Worm (Caenorhabditis elegans): Measurements from ENCODE around the gene nhr-11.

nhr-11 gene

DNA sequence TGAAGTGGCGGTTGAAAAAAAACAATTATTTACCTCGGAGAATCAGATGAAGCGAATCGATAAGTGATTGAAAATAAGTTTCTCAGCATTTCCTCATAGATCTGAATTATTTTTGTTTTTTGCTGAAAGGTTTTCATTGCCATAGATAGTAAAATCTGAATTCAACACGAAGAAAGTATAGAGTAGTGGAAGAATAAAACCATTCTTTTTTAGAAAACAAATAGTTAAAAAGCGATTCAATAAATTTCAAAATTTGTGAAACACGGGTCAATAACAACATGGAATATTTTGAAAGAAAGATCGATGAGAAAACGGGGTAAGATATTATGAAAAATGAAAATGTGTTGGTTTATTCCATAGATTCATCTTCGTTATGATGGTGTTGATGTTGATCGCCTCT is 24.6 kb downstream of the nhr-11 start, which contains the start of gene mrpl-42:
mrpl-42 (minus strand) TSS at position 101 of the 400 bp plus-strand sequence.
- no peak for TF ChIP-seq zag-1 (tag; optimal IDR thresholded peaks at IDR 0.05)
- no peak for TF ChIP-seq nhr-237 (tag; optimal IDR thresholded peaks at IDR 0.05)
- no peak for TF ChIP-seq nhr-23 (tag; optimal IDR thresholded peaks at IDR 0.05)
- TF ChIP-seq mab-5 (tag; optimal IDR thresholded peaks at IDR 0.05), result no peak
- TF ChIP-seq Y55F3AM.14 (GFP tag; optimal IDR thresholded peaks at IDR 0.05), result no peak
- no peak for TF ChIP-seq unc-39 (tag; optimal IDR thresholded peaks at IDR 0.05)
- no peak for TF ChIP-seq blmp-1 (tag; optimal IDR thresholded peaks at IDR 0.05; ENCODE audit: insufficient read depth)
- TF ChIP-seq dmd-4 (tag; optimal IDR thresholded peaks at IDR 0.05), result no peak
- no peak for TF ChIP-seq crh-2 (tag; optimal IDR thresholded peaks at IDR 0.05)
- TF ChIP-seq elt-3 (tag; optimal IDR thresholded peaks at IDR 0.05), result no peak

DNA sequence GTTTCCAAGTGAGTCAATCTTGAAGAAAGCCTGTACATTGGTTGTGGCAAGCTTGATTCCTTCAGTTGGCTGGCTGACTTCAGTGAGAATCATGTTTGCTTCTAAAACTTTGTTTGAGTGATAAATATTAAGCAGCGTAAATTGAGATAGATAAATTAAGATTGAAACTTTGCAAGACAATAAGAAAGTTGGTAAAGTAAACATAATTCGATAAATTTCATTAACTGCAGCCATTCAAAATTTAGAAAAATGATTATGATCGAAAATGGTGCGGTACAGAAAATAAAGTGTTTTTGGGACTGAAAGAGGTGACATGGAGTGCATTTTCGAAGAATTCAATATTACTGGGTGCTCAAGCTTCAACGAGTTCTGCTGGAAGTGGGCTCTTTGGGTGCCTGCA is 25.8 kb downstream of the nhr-11 start, which contains the start of gene icln-1:
icln-1 (minus strand) TSS at position 101 of the 400 bp plus-strand sequence.
- TF ChIP-seq unc-55 (GFP tag; optimal IDR thresholded peaks at IDR 0.05), result no peak
- TF ChIP-seq dmd-4 (tag; optimal IDR thresholded peaks at IDR 0.05), result no peak

DNA sequence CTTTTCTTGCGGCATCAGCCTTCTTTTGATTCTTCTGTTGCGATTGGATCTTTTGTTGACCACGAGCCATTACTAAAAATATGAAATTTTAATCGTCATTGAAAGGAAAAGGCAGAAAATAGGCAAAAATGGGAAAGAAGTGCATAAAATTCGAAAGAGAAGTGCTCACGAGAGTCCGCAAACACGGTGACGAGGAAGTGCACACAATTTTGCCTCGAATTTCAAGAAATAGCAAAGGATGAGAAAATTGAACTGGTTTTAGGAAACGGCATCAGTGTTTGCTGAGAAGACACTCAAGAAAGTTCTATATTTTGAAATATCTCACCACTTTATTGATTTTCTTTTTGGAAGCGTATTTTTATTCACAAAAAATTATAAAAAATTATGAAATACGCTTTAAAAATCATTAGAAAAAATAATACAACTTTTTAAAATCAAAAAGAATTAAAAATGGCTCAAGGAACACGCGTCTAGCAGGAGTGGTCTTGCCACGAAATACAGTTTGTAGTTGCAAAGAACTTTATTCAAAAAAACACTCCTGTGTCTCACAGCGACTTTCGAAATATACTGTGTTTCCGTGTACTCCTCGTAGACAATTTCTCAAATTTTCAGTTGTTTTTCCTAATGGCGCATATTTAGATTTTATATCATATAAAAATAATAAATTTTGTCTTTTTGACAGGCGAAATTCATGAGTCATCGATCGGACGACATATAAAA is 26.5 kb downstream of the nhr-11 start, which contains the start of the genes znf-706 and cpna-3:
znf-706 (minus strand) TSS at position 72 of the 720 bp plus-strand sequence.
cpna-3 (plus strand) TSS at position 683 of the 720 bp plus-strand sequence.
- TF ChIP-seq elt-1 (tag; optimal IDR thresholded peaks at IDR 0.05) (no peak), ceh-16 (tag; optimal IDR thresholded peaks at IDR 0.05) (no peak), sma-9 (GFP tag; optimal IDR thresholded peaks at IDR 0.05) (no peak), sma-9 (tag; optimal IDR thresholded peaks at IDR 0.05) (no peak), nhr-11 (tag; optimal IDR thresholded peaks at IDR 0.05) (no peak), mbf-1 (tag; optimal IDR thresholded peaks at IDR 0.05) (no peak), ztf-11 (tag; optimal IDR thresholded peaks at IDR 0.05) (no peak), mdl-1 (tag; optimal IDR thresholded peaks at IDR 0.05) (no peak), lin-11 (tag; optimal IDR thresholded peaks at IDR 0.05) (no peak), dmd-4 (tag; optimal IDR thresholded peaks at IDR 0.05) (no peak), snpc-4 (tag; optimal IDR thresholded peaks at IDR 0.05) (no peak), nhr-77 (tag; optimal IDR thresholded peaks at IDR 0.05) (no peak), unc-55 (GFP tag; optimal IDR thresholded peaks at IDR 0.05) (peak; percentile 62), nhr-12 (tag; optimal IDR thresholded peaks at IDR 0.05) (no peak), gmeb-1 (tag; optimal IDR thresholded peaks at IDR 0.05) (peak; percentile 40), egl-27 (tag; optimal IDR thresholded peaks at IDR 0.05) (no peak), nhr-129 (tag; optimal IDR thresholded peaks at IDR 0.05) (peak; percentile 46), mab-5 (tag; optimal IDR thresholded peaks at IDR 0.05) (no peak), F13H6.1 (tag; optimal IDR thresholded peaks at IDR 0.05) (no peak), zag-1 (tag; optimal IDR thresholded peaks at IDR 0.05) (no peak), nhr-6 (tag; optimal IDR thresholded peaks at IDR 0.05) (no peak), fos-1 (tag; optimal IDR thresholded peaks at IDR 0.05) (no peak), unc-62 (GFP tag; optimal IDR thresholded peaks at IDR 0.05) (no peak), lsy-2 (tag; optimal IDR thresholded peaks at IDR 0.05) (peak in 1 of 2 experiments; percentile 51), C34F6.9 (tag; optimal IDR thresholded peaks at IDR 0.05) (peak; percentile 55), peb-1 (tag; optimal IDR thresholded peaks at IDR 0.05) (no peak), Y55F3AM.14 (GFP tag; optimal IDR thresholded peaks at IDR 0.05) (no peak), sma-3 (GFP tag; optimal IDR thresholded peaks at IDR 0.05) (no peak)

DNA sequence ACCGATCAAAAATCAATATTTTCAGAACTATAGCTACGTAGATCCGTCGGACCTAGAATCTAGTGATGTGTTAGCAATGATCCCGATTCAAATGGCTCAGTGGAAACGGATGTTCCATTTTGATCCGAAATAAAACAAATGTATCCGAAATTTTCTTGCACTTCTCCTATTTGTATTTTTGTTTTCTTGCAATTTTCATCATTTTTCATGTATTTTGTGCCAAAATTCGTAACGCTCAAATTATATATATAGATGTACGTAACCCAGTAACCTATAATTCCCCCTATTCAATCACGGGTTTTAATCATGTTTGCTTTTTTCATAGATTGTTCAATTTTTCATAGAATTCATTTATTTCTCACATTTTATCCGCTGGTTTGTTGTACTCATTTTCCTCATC is 29.1 kb downstream of the nhr-11 start, which contains the start of gene gldi-10:
gldi-10 (plus strand) TSS at position 301 of the 400 bp plus-strand sequence.
- no peak for TF ChIP-seq nhr-25 (tag; optimal IDR thresholded peaks at IDR 0.05)
- TF ChIP-seq ceh-82 (tag; optimal IDR thresholded peaks at IDR 0.05), result no peak
- no peak for TF ChIP-seq alr-1 (tag; optimal IDR thresholded peaks at IDR 0.05)
- no peak for TF ChIP-seq nhr-77 (tag; optimal IDR thresholded peaks at IDR 0.05)
- TF ChIP-seq R02D3.7 (tag; optimal IDR thresholded peaks at IDR 0.05), result no peak
- TF ChIP-seq aly-2 (tag; optimal IDR thresholded peaks at IDR 0.05), result no peak
- TF ChIP-seq nhr-237 (tag; optimal IDR thresholded peaks at IDR 0.05), result no peak
- TF ChIP-seq lin-11 (tag; optimal IDR thresholded peaks at IDR 0.05), result no peak
- no peak for TF ChIP-seq ztf-1 (GFP tag; conservative IDR thresholded peaks at IDR 0.05)
- TF ChIP-seq lsy-2 (tag; optimal IDR thresholded peaks at IDR 0.05), result no peak
- TF ChIP-seq peb-1 (tag; optimal IDR thresholded peaks at IDR 0.05), result no peak
- no peak for TF ChIP-seq ztf-11 (tag; optimal IDR thresholded peaks at IDR 0.05)
- TF ChIP-seq nhr-21 (tag; optimal IDR thresholded peaks at IDR 0.05), result no peak
- TF ChIP-seq gmeb-1 (tag; optimal IDR thresholded peaks at IDR 0.05), result no peak
